Worm (Caenorhabditis elegans) whole organism, young adult: Measurements from ENCODE around the gene T05A7.7.

Experiments used
- K12H6.12 ChIP-seq: fragments of 200-800 bp; sonication (Bioruptor generic); optimal IDR thresholded peaks from 2 replicates; lab custom pipeline; 2018; ENCODE audit warnings: mild to moderate bottlenecking, missing genetic modification characterization, missing compliant biosample characterization
- Y95B8A.8 ChIP-seq: fragments of 200-800 bp; sonication (Bioruptor generic); IDR thresholded peaks from 2 replicates; pipeline ENCODE4 v1.3.6; 2022; ENCODE audit warnings: missing genetic modification reagents, missing genetic modification characterization, missing compliant biosample characterization
- sptf-2 ChIP-seq: fragments of 200-800 bp; sonication (Bioruptor generic); optimal IDR thresholded peaks from 2 replicates; lab custom pipeline; 2018; ENCODE audit warnings: mild to moderate bottlenecking, missing genetic modification characterization, missing compliant biosample characterization

ce11 chrII:4665359-4665758 lies 15.9 kb downstream of the T05A7.7 start, which contains the start of gene T05A7.11:
- no peak for TF ChIP-seq sptf-2 (GFP tag; lab: Kevin White, UChicago)
- TF ChIP-seq K12H6.12 (tag; lab: Kevin White, UChicago), result no peak
- no peak for TF ChIP-seq Y95B8A.8 (GFP tag; lab: Robert Waterston, UW)
